Worm (Caenorhabditis elegans) whole organism, mixed stage, embryonic: ENCODE data around the gene skpo-3.

Experiments used
- cnd-1 ChIP-seq: fragments of 200-800 bp; sonication (Bioruptor generic); optimal IDR thresholded peaks from 2 replicates; lab custom pipeline; 2018; ENCODE audit warnings: mild to moderate bottlenecking, missing genetic modification characterization, missing compliant biosample characterization
- elt-1 ChIP-seq: sonication (generic microtip); optimal IDR thresholded peaks from 2 replicates; lab custom pipeline; 2017; ENCODE audit warnings: missing genetic modification characterization, mild to moderate bottlenecking, missing compliant biosample characterization, antibody characterized with exemption, moderate library complexity, borderline replicate concordance; ENCODE audit not compliant: insufficient read depth
- elt-3 ChIP-seq: fragments of 150-350 bp; optimal IDR thresholded peaks from 2 replicates; lab custom pipeline; 2014; ENCODE audit warnings: missing biosample characterization, missing genetic modification characterization
- ham-2 ChIP-seq: fragments of 200-800 bp; sonication (Bioruptor generic); optimal IDR thresholded peaks from 2 replicates; lab custom pipeline; 2018; ENCODE audit warnings: mild to moderate bottlenecking, missing genetic modification characterization, missing compliant biosample characterization
- mep-1 ChIP-seq: fragments of 150-350 bp; optimal IDR thresholded peaks from 2 replicates; lab custom pipeline; 2017; ENCODE audit warnings: missing biosample characterization, missing genetic modification reagents, missing genetic modification characterization, inconsistent platforms
- nhr-12 ChIP-seq: fragments of 150-350 bp; optimal IDR thresholded peaks from 2 replicates; lab custom pipeline; 2014; ENCODE audit warnings: missing biosample characterization, missing genetic modification characterization
- nhr-237 ChIP-seq: fragments of 150-350 bp; optimal IDR thresholded peaks from 2 replicates; lab custom pipeline; 2014; ENCODE audit warnings: missing biosample characterization, missing genetic modification characterization
- nhr-76 ChIP-seq: sonication (generic microtip); optimal IDR thresholded peaks from 2 replicates; lab custom pipeline; 2017; ENCODE audit warnings: missing biosample characterization, missing genetic modification characterization
- pha-4 ChIP-seq: fragments of 150-350 bp; optimal IDR thresholded peaks from 2 replicates; lab custom pipeline; 2018; ENCODE audit warnings: missing biosample characterization, missing genetic modification reagents, missing genetic modification characterization
- snpc-4 ChIP-seq: fragments of 150-350 bp; optimal IDR thresholded peaks from 2 replicates; lab custom pipeline; 2014; ENCODE audit warnings: missing biosample characterization, missing genetic modification characterization
- unc-62 ChIP-seq: fragments of 150-350 bp; optimal IDR thresholded peaks from 2 replicates; lab custom pipeline; 2014; ENCODE audit warnings: missing biosample characterization, missing genetic modification reagents, missing genetic modification characterization
- ztf-11 ChIP-seq: fragments of 150-350 bp; optimal IDR thresholded peaks from 2 replicates; lab custom pipeline; 2014; ENCODE audit warnings: missing biosample characterization, missing genetic modification characterization

ce11 chrII:7230684-7231083 lies 15.0 kb upstream of the skpo-3 start:
- TF ChIP-seq elt-1 (tag; lab: Kevin White, UChicago) (no peak), nhr-12 (no peak), elt-3 (tag; lab: Kevin White, UChicago) (no peak), ham-2 (GFP tag; lab: Kevin White, UChicago) (no peak), pha-4 (tag; lab: Kevin White, UChicago) (no peak), ztf-11 (tag; lab: Kevin White, UChicago) (no peak), snpc-4 (tag; lab: Kevin White, UChicago) (no peak), cnd-1 (no peak), nhr-76 (no peak), nhr-237 (tag; lab: Kevin White, UChicago) (no peak), unc-62 (GFP tag; lab: Kevin White, UChicago) (no peak), mep-1 (tag; lab: Kevin White, UChicago) (no peak)
